Fruit fly (Drosophila melanogaster) whole organism, embryonic: Measurements from ENCODE around the gene CG17777.

Experiments used
- CG10543 ChIP-seq: fragments of 200-800 bp; sonication (Bioruptor generic); optimal IDR thresholded peaks from 3 replicates; lab custom pipeline; 2017; ENCODE audit warnings: missing biosample characterization, mild to moderate bottlenecking, missing genetic modification characterization, moderate library complexity
- CG10565 ChIP-seq: fragments of 200-800 bp; sonication (Bioruptor generic); optimal IDR thresholded peaks from 3 replicates; lab custom pipeline; 2016; ENCODE audit warnings: missing biosample characterization, mild to moderate bottlenecking, missing genetic modification characterization
- CG11085 ChIP-seq: fragments of 200-800 bp; sonication (Bioruptor generic); IDR thresholded peaks from 2 replicates; pipeline ENCODE4 v1.3.6; 2022; ENCODE audit warnings: missing biosample characterization, missing genetic modification characterization
- CG14860 ChIP-seq: fragments of 200-800 bp; sonication (Bioruptor generic); IDR thresholded peaks from 3 replicates; pipeline ENCODE4 v1.3.6; 2022; ENCODE audit warnings: missing biosample characterization, missing genetic modification characterization; ENCODE audit not compliant: partially characterized antibody
- CG16815 ChIP-seq: fragments of 200-800 bp; sonication (Bioruptor generic); optimal IDR thresholded peaks from 3 replicates; lab custom pipeline; 2017; ENCODE audit warnings: missing biosample characterization, mild to moderate bottlenecking, missing genetic modification characterization
- CG17912 ChIP-seq: fragments of 200-800 bp; sonication (Bioruptor generic); optimal IDR thresholded peaks from 2 replicates; lab custom pipeline; 2018; ENCODE audit warnings: missing biosample characterization, mild to moderate bottlenecking, missing genetic modification characterization
- CG18476 ChIP-seq: fragments of 200-800 bp; sonication (Bioruptor generic); optimal IDR thresholded peaks from 2 replicates; lab custom pipeline; 2016; ENCODE audit warnings: missing biosample characterization, mild to moderate bottlenecking, missing genetic modification characterization
- CG2875 ChIP-seq: fragments of 200-800 bp; sonication (Bioruptor generic); optimal IDR thresholded peaks from 2 replicates; lab custom pipeline; 2017; ENCODE audit warnings: missing biosample characterization, mild to moderate bottlenecking, missing genetic modification characterization, missing genetic modification reagents
- CG32772 ChIP-seq: fragments of 200-800 bp; sonication (Bioruptor generic); IDR thresholded peaks from 2 replicates; pipeline ENCODE4 v1.3.6; 2022; ENCODE audit warnings: missing biosample characterization, missing genetic modification characterization
- CG7357 ChIP-seq: fragments of 200-800 bp; sonication (Bioruptor generic); IDR thresholded peaks from 3 replicates; pipeline ENCODE4 v1.3.6; 2022; ENCODE audit warnings: missing biosample characterization, missing genetic modification characterization
- CG7372 ChIP-seq: fragments of 200-800 bp; sonication (Bioruptor generic); IDR thresholded peaks from 2 replicates; pipeline ENCODE4 v1.3.6; 2022; ENCODE audit warnings: missing biosample characterization, missing genetic modification characterization
- CG8281 ChIP-seq: fragments of 200-800 bp; sonication (Bioruptor generic); optimal IDR thresholded peaks from 2 replicates; lab custom pipeline; 2018; ENCODE audit warnings: missing biosample characterization, mild to moderate bottlenecking, missing genetic modification characterization, moderate library complexity
- CHES-1-like ChIP-seq: fragments of 200-800 bp; sonication (Bioruptor generic); optimal IDR thresholded peaks from 2 replicates; lab custom pipeline; 2016; ENCODE audit warnings: missing biosample characterization, missing genetic modification characterization
- Chrac-16 ChIP-seq: fragments of 200-800 bp; sonication (Bioruptor generic); optimal IDR thresholded peaks from 3 replicates; lab custom pipeline; 2016; ENCODE audit warnings: missing biosample characterization, missing genetic modification characterization
- E2f2 ChIP-seq: fragments of 200-800 bp; sonication (Bioruptor generic); IDR thresholded peaks from 2 replicates; pipeline ENCODE4 v1.3.6; 2022; ENCODE audit warnings: missing biosample characterization, missing genetic modification characterization
- Fer3 ChIP-seq: fragments of 200-800 bp; sonication (Bioruptor generic); optimal IDR thresholded peaks from 2 replicates; lab custom pipeline; 2018; ENCODE audit warnings: missing biosample characterization, mild to moderate bottlenecking, missing genetic modification characterization, moderate library complexity
- Hand ChIP-seq: fragments of 200-800 bp; sonication (Bioruptor generic); optimal IDR thresholded peaks from 2 replicates; lab custom pipeline; 2017; ENCODE audit warnings: mild to moderate bottlenecking, missing biosample characterization, missing genetic modification reagents, missing genetic modification characterization
- Hmr ChIP-seq: fragments of 200-800 bp; sonication (Bioruptor generic); optimal IDR thresholded peaks from 3 replicates; lab custom pipeline; 2017; ENCODE audit warnings: mild to moderate bottlenecking, missing biosample characterization, missing genetic modification reagents, missing genetic modification characterization
- Hr51 ChIP-seq, 2 experiments: fragments of 200-800 bp; sonication (Bioruptor generic); optimal IDR thresholded peaks; 2 replicates in 1 of 2; 3 replicates in 1 of 2; lab custom pipeline; 2016 to 2018; ENCODE audit warnings: missing biosample characterization in 2 of 2, missing genetic modification characterization in 2 of 2, mild to moderate bottlenecking in 1 of 2, moderate library complexity in 1 of 2
- Hsf ChIP-seq: fragments of 200-800 bp; sonication (Bioruptor generic); optimal IDR thresholded peaks from 3 replicates; lab custom pipeline; 2016; ENCODE audit warnings: missing biosample characterization, missing genetic modification characterization
- MTF-1 ChIP-seq: fragments of 200-800 bp; sonication (Bioruptor generic); optimal IDR thresholded peaks from 2 replicates; lab custom pipeline; 2018; ENCODE audit warnings: missing biosample characterization, mild to moderate bottlenecking, missing genetic modification characterization, borderline replicate concordance
- Oli ChIP-seq: fragments of 200-800 bp; sonication (Bioruptor generic); optimal IDR thresholded peaks from 2 replicates; lab custom pipeline; 2018; ENCODE audit warnings: missing biosample characterization, mild to moderate bottlenecking, missing genetic modification characterization, moderate library complexity
- Ravus ChIP-seq: fragments of 200-800 bp; sonication (Bioruptor generic); IDR thresholded peaks from 2 replicates; pipeline ENCODE4 v1.3.6; 2022; ENCODE audit warnings: missing biosample characterization, missing genetic modification characterization
- Rfx ChIP-seq: fragments of 200-800 bp; sonication (Bioruptor generic); IDR thresholded peaks from 2 replicates; pipeline ENCODE4 v1.3.6; 2022; ENCODE audit warnings: missing biosample characterization, missing genetic modification characterization
- Stat92E ChIP-seq, 3 experiments: fragments of >200 bp in 2 of 3; fragments of 200-800 bp in 1 of 3; sonication (Bioruptor generic) in 1 of 3; optimal IDR thresholded peaks; 2 replicates each; lab custom pipeline; 2017 to 2019; ENCODE audit warnings: missing biosample characterization in 3 of 3, missing genetic modification characterization in 3 of 3, mild to moderate bottlenecking in 1 of 3, moderate library complexity in 1 of 3
- Tbp ChIP-seq: fragments of >200 bp; optimal IDR thresholded peaks from 2 replicates; lab custom pipeline; 2018; ENCODE audit warnings: missing biosample characterization, missing genetic modification characterization
- Xbp1 ChIP-seq: fragments of 200-800 bp; sonication (Bioruptor generic); optimal IDR thresholded peaks from 3 replicates; lab custom pipeline; 2016; ENCODE audit warnings: missing biosample characterization, mild to moderate bottlenecking, missing genetic modification characterization
- Xrp1 ChIP-seq: fragments of 200-800 bp; sonication (Bioruptor generic); IDR thresholded peaks from 2 replicates; pipeline ENCODE4 v1.3.6; 2022; ENCODE audit warnings: missing biosample characterization, missing genetic modification characterization
- ash1 ChIP-seq: fragments of 200-800 bp; sonication (Bioruptor generic); optimal IDR thresholded peaks from 2 replicates; lab custom pipeline; 2018; ENCODE audit warnings: missing biosample characterization, mild to moderate bottlenecking, missing genetic modification characterization
- btn ChIP-seq: fragments of 200-800 bp; sonication (Bioruptor generic); optimal IDR thresholded peaks from 2 replicates; lab custom pipeline; 2016; ENCODE audit warnings: missing biosample characterization, missing genetic modification characterization
- cato ChIP-seq: fragments of 200-800 bp; sonication (Bioruptor generic); optimal IDR thresholded peaks from 2 replicates; lab custom pipeline; 2016; ENCODE audit warnings: missing biosample characterization, missing genetic modification characterization, borderline replicate concordance
- ci ChIP-seq: fragments of 200-800 bp; sonication (Bioruptor generic); IDR thresholded peaks from 3 replicates; pipeline ENCODE4 v1.3.6; 2022; ENCODE audit warnings: missing biosample characterization, missing genetic modification characterization
- dan ChIP-seq: fragments of 200-800 bp; sonication (Bioruptor generic); IDR thresholded peaks from 2 replicates; pipeline ENCODE4 v1.3.6; 2022; ENCODE audit warnings: missing biosample characterization, missing genetic modification characterization
- danr ChIP-seq: fragments of 200-800 bp; sonication (Bioruptor generic); IDR thresholded peaks from 2 replicates; pipeline ENCODE4 v1.3.6; 2022; ENCODE audit warnings: missing biosample characterization, missing genetic modification characterization
- dimm ChIP-seq: fragments of 200-800 bp; sonication (Bioruptor generic); IDR thresholded peaks from 2 replicates; pipeline ENCODE4 v1.3.6; 2022; ENCODE audit warnings: missing biosample characterization, missing genetic modification characterization
- dmrt99B ChIP-seq: fragments of 200-800 bp; sonication (Bioruptor generic); optimal IDR thresholded peaks from 2 replicates; lab custom pipeline; 2018; ENCODE audit warnings: missing biosample characterization, mild to moderate bottlenecking, missing genetic modification characterization, moderate library complexity
- fd3F ChIP-seq: fragments of 200-800 bp; sonication (Bioruptor generic); optimal IDR thresholded peaks from 2 replicates; lab custom pipeline; 2018; ENCODE audit warnings: missing biosample characterization, mild to moderate bottlenecking, missing genetic modification characterization, moderate library complexity
- fd64A ChIP-seq: fragments of 200-800 bp; sonication (Bioruptor generic); optimal IDR thresholded peaks from 3 replicates; lab custom pipeline; 2018; ENCODE audit warnings: missing biosample characterization, mild to moderate bottlenecking, missing genetic modification characterization
- gro ChIP-seq: fragments of 200-800 bp; sonication (Bioruptor generic); optimal IDR thresholded peaks from 2 replicates; lab custom pipeline; 2016; ENCODE audit warnings: missing biosample characterization, missing genetic modification characterization
- mirr ChIP-seq: fragments of 200-800 bp; sonication (Bioruptor generic); optimal IDR thresholded peaks from 3 replicates; lab custom pipeline; 2018; ENCODE audit warnings: missing biosample characterization, mild to moderate bottlenecking, missing genetic modification characterization
- oc ChIP-seq: fragments of 200-800 bp; sonication (Bioruptor generic); optimal IDR thresholded peaks from 2 replicates; lab custom pipeline; 2018; ENCODE audit warnings: missing biosample characterization, mild to moderate bottlenecking, missing genetic modification characterization, moderate library complexity
- peb ChIP-seq: fragments of 200-800 bp; sonication (Bioruptor generic); IDR thresholded peaks from 2 replicates; pipeline ENCODE4 v1.3.6; 2022; ENCODE audit warnings: missing biosample characterization, missing genetic modification characterization
- pita ChIP-seq: fragments of 200-800 bp; sonication (Bioruptor generic); optimal IDR thresholded peaks from 2 replicates; lab custom pipeline; 2017; ENCODE audit warnings: missing biosample characterization, mild to moderate bottlenecking, missing genetic modification characterization
- repo ChIP-seq: fragments of 200-800 bp; sonication (Bioruptor generic); optimal IDR thresholded peaks from 2 replicates; lab custom pipeline; 2016; ENCODE audit warnings: missing biosample characterization, missing genetic modification characterization
- scrt ChIP-seq: fragments of 200-800 bp; sonication (Bioruptor generic); optimal IDR thresholded peaks from 2 replicates; lab custom pipeline; 2018; ENCODE audit warnings: missing biosample characterization, mild to moderate bottlenecking, missing genetic modification characterization, moderate library complexity
- sima ChIP-seq: fragments of 200-800 bp; sonication (Bioruptor generic); optimal IDR thresholded peaks from 2 replicates; lab custom pipeline; 2016; ENCODE audit warnings: missing biosample characterization, missing genetic modification characterization
- so ChIP-seq: fragments of 200-800 bp; sonication (Bioruptor generic); IDR thresholded peaks from 3 replicates; pipeline ENCODE4 v1.3.6; 2022; ENCODE audit warnings: missing biosample characterization, missing genetic modification characterization
- tna ChIP-seq: fragments of 200-800 bp; sonication (Bioruptor generic); IDR thresholded peaks from 2 replicates; pipeline ENCODE4 v1.3.6; 2022; ENCODE audit warnings: missing biosample characterization, missing genetic modification characterization; ENCODE audit not compliant: partially characterized antibody
- vfl ChIP-seq: fragments of 200-800 bp; sonication (Bioruptor generic); optimal IDR thresholded peaks from 2 replicates; lab custom pipeline; 2016; ENCODE audit warnings: missing biosample characterization, missing genetic modification characterization
- zfh1 ChIP-seq: fragments of 200-800 bp; sonication (Bioruptor generic); IDR thresholded peaks from 3 replicates; pipeline ENCODE4 v1.3.6; 2022; ENCODE audit warnings: missing biosample characterization, missing genetic modification characterization
- zfh2 ChIP-seq: fragments of 200-800 bp; sonication (Bioruptor generic); optimal IDR thresholded peaks from 2 replicates; lab custom pipeline; 2016; ENCODE audit warnings: missing biosample characterization, missing genetic modification characterization

CG17777 gene

dm6 chrX:2141854-2142216 lies 44.8 kb upstream of the CG17777 start (continued):
- TF ChIP-seq oc (tag; lab: Kevin White, UChicago) (no peak), CG11085 (0 out of 2 replicates have a peak, but pooled peaks have one; percentile 15), CG2875 (peak; percentile 68), btn (GFP tag; lab: Kevin White, UChicago) (no peak), MTF-1 (GFP tag; lab: Kevin White, UChicago) (peak; percentile 77), Xbp1 (GFP tag; lab: Kevin White, UChicago) (peak; percentile 26), so (no peak), Chrac-16 (GFP tag; lab: Kevin White, UChicago) (no peak), CG10543 (GFP tag; lab: Kevin White, UChicago) (peak; percentile 73), peb (GFP tag; lab: Robert Waterston, UW) (no peak), CG10565 (GFP tag; lab: Kevin White, UChicago) (no peak), CHES-1-like (GFP tag; lab: Kevin White, UChicago) (peak; percentile 29), repo (GFP tag; lab: Kevin White, UChicago) (no peak), CG8281 (tag; lab: Kevin White, UChicago) (peak; percentile 33), ci (GFP tag; lab: Robert Waterston, UW) (peak; percentile 80), vfl (no peak), CG32772 (GFP tag; lab: Robert Waterston, UW) (no peak), Xrp1 (GFP tag; lab: Robert Waterston, UW) (peak; percentile 39; the same call in 1 of the 2 replicates), scrt (GFP tag; lab: Kevin White, UChicago) (no peak), Oli (tag; lab: Kevin White, UChicago) (peak; percentile 45), Stat92E (GFP tag; optimal IDR thresholded peaks at IDR 0.05; lab: Kevin White, UChicago) (no peak), gro (GFP tag; lab: Kevin White, UChicago) (no peak), CG18476 (GFP tag; lab: Kevin White, UChicago) (no peak), CG14860 (no peak), ash1 (GFP tag; lab: Kevin White, UChicago) (peak; percentile 53), zfh1 (GFP tag; lab: Robert Waterston, UW) (0 out of 3 replicates have a peak, but pooled peaks have one; percentile 10), CG16815 (GFP tag; lab: Kevin White, UChicago) (no peak), dan (GFP tag; lab: Robert Waterston, UW) (no peak), pita (no peak), fd64A (GFP tag; lab: Kevin White, UChicago) (peak; percentile 71), Ravus (GFP tag; lab: Robert Waterston, UW) (no peak), dmrt99B (tag; lab: Kevin White, UChicago) (peak; percentile 47), CG7357 (GFP tag; lab: Robert Waterston, UW) (no peak), mirr (GFP tag; lab: Kevin White, UChicago) (peak; percentile 97), zfh2 (GFP tag; lab: Kevin White, UChicago) (no peak), Fer3 (tag; lab: Kevin White, UChicago) (peak; percentile 57), Hmr (GFP tag; lab: Kevin White, UChicago) (peak; percentile 65), CG7372 (GFP tag; lab: Robert Waterston, UW) (no peak), E2f2 (GFP tag; lab: Robert Waterston, UW) (no peak; the same call in 1 of the 2 replicates), CG17912 (GFP tag; lab: Kevin White, UChicago) (peak; percentile 79), Hr51 (GFP tag; optimal IDR thresholded peaks at IDR 0.05; lab: Kevin White, UChicago) (peak; percentile 46 to 57), Tbp (GFP tag; lab: Kevin White, UChicago) (no peak), Hsf (GFP tag; lab: Kevin White, UChicago) (no peak), fd3F (GFP tag; lab: Kevin White, UChicago) (peak; percentile 25), danr (GFP tag; lab: Robert Waterston, UW) (no peak), Hand (GFP tag; lab: Kevin White, UChicago) (peak; percentile 34), dimm (GFP tag; lab: Robert Waterston, UW) (no peak), cato (GFP tag; lab: Kevin White, UChicago) (no peak), tna (GFP tag; lab: Robert Waterston, UW) (no peak), Rfx (peak; percentile 59), sima (GFP tag; lab: Kevin White, UChicago) (no peak)
